Worm (Caenorhabditis elegans): Measurements from ENCODE around the gene R08F11.7.

ce11 chrV:3832661-3833060, 42.8 kb downstream of the R08F11.7 start:
- TF ChIP-seq dao-5 (tag; optimal IDR thresholded peaks at IDR 0.05) (no peak), him-1 (tag; optimal IDR thresholded peaks at IDR 0.05) (no peak)
